Worm (Caenorhabditis elegans) whole organism, young adult: ENCODE measurements around the gene W07G1.1.
A peak's percentile ranks its signal among the peaks of the same experiment; 100 is the strongest.

ENCODE experiments used
- B0035.1 ChIP-seq: sonication (generic microtip); optimal IDR thresholded peaks from 2 replicates; lab custom pipeline; 2016; ENCODE audit warnings: missing genetic modification characterization, mild to moderate bottlenecking, missing compliant biosample characterization, missing genotype, missing genetic modification reagents
- C06A6.2 ChIP-seq: fragments of 200-800 bp; sonication (Bioruptor generic); conservative IDR thresholded peaks from 2 replicates; pipeline ENCODE4 v1.3.6; 2022; ENCODE audit warnings: missing genetic modification characterization, missing compliant biosample characterization
- F23B12.7 ChIP-seq: sonication (generic microtip); optimal IDR thresholded peaks from 2 replicates; lab custom pipeline; 2017; ENCODE audit warnings: missing genetic modification characterization, mild to moderate bottlenecking, missing compliant biosample characterization, antibody characterized with exemption, moderate library complexity; ENCODE audit not compliant: insufficient read depth
- F33H1.4 ChIP-seq: fragments of 200-800 bp; sonication (Bioruptor generic); IDR thresholded peaks from 2 replicates; pipeline ENCODE4 v1.3.6; 2022; ENCODE audit warnings: missing genetic modification reagents, missing genetic modification characterization, missing compliant biosample characterization
- F55B11.4 ChIP-seq: sonication (generic microtip); optimal IDR thresholded peaks from 2 replicates; lab custom pipeline; 2016; ENCODE audit warnings: missing compliant biosample characterization, missing genetic modification characterization, borderline replicate concordance; ENCODE audit not compliant: insufficient read depth
- F57A8.1 ChIP-seq: fragments of 200-800 bp; sonication (Bioruptor generic); optimal IDR thresholded peaks from 2 replicates; lab custom pipeline; 2018; ENCODE audit warnings: mild to moderate bottlenecking, missing genetic modification characterization, moderate library complexity, missing compliant biosample characterization
- F57C9.4 ChIP-seq: sonication (generic microtip); optimal IDR thresholded peaks from 2 replicates; lab custom pipeline; 2017; ENCODE audit warnings: mild to moderate bottlenecking, missing genetic modification characterization, missing compliant biosample characterization
- Y53G8AR.9 ChIP-seq: fragments of 200-800 bp; sonication (Bioruptor generic); conservative IDR thresholded peaks from 2 replicates; pipeline ENCODE4 v1.3.6; 2022; ENCODE audit warnings: missing genetic modification reagents, missing genetic modification characterization, missing compliant biosample characterization
- Y56A3A.18 ChIP-seq: fragments of 200-800 bp; sonication (Bioruptor generic); IDR thresholded peaks from 2 replicates; pipeline ENCODE4 v1.3.6; 2022; ENCODE audit warnings: missing genetic modification reagents, missing genetic modification characterization, missing compliant biosample characterization
- Y67H2A.10 ChIP-seq: fragments of 200-800 bp; sonication (Bioruptor generic); conservative IDR thresholded peaks from 2 replicates; pipeline ENCODE4 v1.3.6; 2022; ENCODE audit warnings: missing genetic modification reagents, missing genetic modification characterization, missing compliant biosample characterization
- ZK185.1 ChIP-seq: sonication (generic microtip); optimal IDR thresholded peaks from 2 replicates; lab custom pipeline; 2016; ENCODE audit warnings: mild to moderate bottlenecking, missing genetic modification characterization, missing compliant biosample characterization; ENCODE audit not compliant: poor library complexity, severe bottlenecking
- aptf-3 ChIP-seq: fragments of 200-800 bp; sonication (Bioruptor generic); IDR thresholded peaks from 2 replicates; pipeline ENCODE4 v1.3.6; 2022; ENCODE audit warnings: missing genetic modification characterization, missing compliant biosample characterization
- attf-5 ChIP-seq: fragments of 200-800 bp; sonication (Bioruptor generic); optimal IDR thresholded peaks from 2 replicates; lab custom pipeline; 2018; ENCODE audit warnings: mild to moderate bottlenecking, missing genetic modification characterization, missing compliant biosample characterization
- cebp-1 ChIP-seq, 2 experiments: fragments of 200-800 bp in 1 of 2; sonication (Bioruptor generic) in 1 of 2; sonication (generic microtip) in 1 of 2; IDR thresholded peaks in 1 of 2; optimal IDR thresholded peaks in 1 of 2; 2 replicates each; pipeline versions ENCODE4 v1.3.6 to Lab custom; 2017 to 2022; ENCODE audit warnings: missing compliant biosample characterization in 2 of 2, missing genetic modification characterization in 2 of 2, mild to moderate bottlenecking in 1 of 2, missing genetic modification reagents in 1 of 2, moderate library complexity in 1 of 2
- ceh-100 ChIP-seq: fragments of 200-800 bp; sonication (Bioruptor generic); IDR thresholded peaks from 2 replicates; pipeline ENCODE4 v1.3.6; 2022; ENCODE audit warnings: missing genetic modification reagents, missing genetic modification characterization, missing compliant biosample characterization
- ceh-27 ChIP-seq: fragments of 200-800 bp; sonication (Bioruptor generic); optimal IDR thresholded peaks from 2 replicates; lab custom pipeline; 2018; ENCODE audit warnings: mild to moderate bottlenecking, missing genetic modification characterization, moderate library complexity, missing compliant biosample characterization
- ceh-79 ChIP-seq: sonication (generic microtip); optimal IDR thresholded peaks from 2 replicates; lab custom pipeline; 2017; ENCODE audit warnings: mild to moderate bottlenecking, missing genetic modification characterization, missing compliant biosample characterization
- chd-7 ChIP-seq: sonication (generic microtip); optimal IDR thresholded peaks from 2 replicates; lab custom pipeline; 2016; ENCODE audit warnings: mild to moderate bottlenecking, missing genetic modification characterization, moderate library complexity, missing compliant biosample characterization
- dox-1 ChIP-seq: fragments of 200-800 bp; sonication (Bioruptor generic); IDR thresholded peaks from 2 replicates; pipeline ENCODE4 v1.3.6; 2022; ENCODE audit warnings: missing genetic modification reagents, missing genetic modification characterization, missing compliant biosample characterization
- dpff-1 ChIP-seq: sonication (generic microtip); optimal IDR thresholded peaks from 2 replicates; lab custom pipeline; 2017; ENCODE audit warnings: mild to moderate bottlenecking, missing genetic modification characterization, missing compliant biosample characterization
- egrh-3 ChIP-seq: fragments of 200-800 bp; sonication (Bioruptor generic); IDR thresholded peaks from 2 replicates; pipeline ENCODE4 v1.3.6; 2022; ENCODE audit warnings: missing genetic modification reagents, missing genetic modification characterization, missing compliant biosample characterization
- gei-17 ChIP-seq: fragments of 200-800 bp; sonication (Bioruptor generic); optimal IDR thresholded peaks from 2 replicates; lab custom pipeline; 2018; ENCODE audit warnings: mild to moderate bottlenecking, missing genetic modification characterization, missing compliant biosample characterization
- hrde-1 ChIP-seq: sonication (generic microtip); optimal IDR thresholded peaks from 2 replicates; lab custom pipeline; 2016; ENCODE audit warnings: missing genetic modification characterization, mild to moderate bottlenecking, missing compliant biosample characterization, moderate library complexity, missing genotype, missing genetic modification reagents, borderline replicate concordance
- lin-54 ChIP-seq: fragments of 200-800 bp; sonication (Bioruptor generic); optimal IDR thresholded peaks from 2 replicates; lab custom pipeline; 2018; ENCODE audit warnings: mild to moderate bottlenecking, missing genetic modification characterization, missing compliant biosample characterization
- lir-1 ChIP-seq: fragments of 200-800 bp; sonication (Bioruptor generic); conservative IDR thresholded peaks from 2 replicates; pipeline ENCODE4 v1.3.6; 2022; ENCODE audit warnings: missing genetic modification reagents, missing genetic modification characterization, missing compliant biosample characterization
- madf-6 ChIP-seq: fragments of 200-800 bp; sonication (Bioruptor generic); IDR thresholded peaks from 2 replicates; pipeline ENCODE4 v1.3.6; 2022; ENCODE audit warnings: missing genetic modification reagents, missing genetic modification characterization, missing compliant biosample characterization
- mcd-1 ChIP-seq: fragments of 200-800 bp; sonication (Bioruptor generic); IDR thresholded peaks from 2 replicates; pipeline ENCODE4 v1.3.6; 2022; ENCODE audit warnings: missing genetic modification reagents, missing genetic modification characterization, missing compliant biosample characterization
- mel-28 ChIP-seq: sonication (generic microtip); optimal IDR thresholded peaks from 2 replicates; lab custom pipeline; 2016; ENCODE audit warnings: borderline replicate concordance, mild to moderate bottlenecking, missing genetic modification characterization, missing compliant biosample characterization
- nfyb-1 ChIP-seq: fragments of 200-800 bp; sonication (Bioruptor generic); IDR thresholded peaks from 2 replicates; pipeline ENCODE4 v1.3.6; 2022; ENCODE audit warnings: missing genetic modification reagents, missing genetic modification characterization, missing compliant biosample characterization
- nhr-179 ChIP-seq: sonication (generic microtip); optimal IDR thresholded peaks from 2 replicates; lab custom pipeline; 2016; ENCODE audit warnings: mild to moderate bottlenecking, missing genetic modification characterization, missing compliant biosample characterization
- nhr-80 ChIP-seq: sonication (generic microtip); optimal IDR thresholded peaks from 2 replicates; lab custom pipeline; 2016; ENCODE audit warnings: missing genetic modification characterization, missing compliant biosample characterization
- pbrm-1 ChIP-seq: fragments of 200-800 bp; sonication (Bioruptor generic); IDR thresholded peaks from 2 replicates; pipeline ENCODE4 v1.3.6; 2022; ENCODE audit warnings: missing genetic modification reagents, missing genetic modification characterization, missing compliant biosample characterization
- rcor-1 ChIP-seq: fragments of 200-800 bp; sonication (Bioruptor generic); IDR thresholded peaks from 2 replicates; pipeline ENCODE4 v1.3.6; 2022; ENCODE audit warnings: missing genetic modification reagents, missing genetic modification characterization, missing compliant biosample characterization
- sdz-38 ChIP-seq: sonication (generic microtip); optimal IDR thresholded peaks from 2 replicates; lab custom pipeline; 2016; ENCODE audit warnings: missing genotype, missing genetic modification characterization, missing compliant biosample characterization
- somi-1 ChIP-seq: fragments of 200-800 bp; sonication (Bioruptor generic); optimal IDR thresholded peaks from 2 replicates; lab custom pipeline; 2018; ENCODE audit warnings: mild to moderate bottlenecking, missing genetic modification characterization, missing compliant biosample characterization
- tbp1 ChIP-seq: fragments of 200-800 bp; sonication (Bioruptor generic); optimal IDR thresholded peaks from 2 replicates; lab custom pipeline; 2018; ENCODE audit warnings: mild to moderate bottlenecking, missing genetic modification characterization, missing compliant biosample characterization
- unc-130 ChIP-seq: sonication (generic microtip); optimal IDR thresholded peaks from 2 replicates; lab custom pipeline; 2016; ENCODE audit warnings: missing genetic modification reagents, missing genetic modification characterization, missing compliant biosample characterization
- xnd-1 ChIP-seq: sonication (generic microtip); optimal IDR thresholded peaks from 2 replicates; lab custom pipeline; 2016; ENCODE audit warnings: missing genotype, missing genetic modification reagents, missing genetic modification characterization, missing compliant biosample characterization
- zfh-2 ChIP-seq: fragments of 200-800 bp; sonication (Bioruptor generic); conservative IDR thresholded peaks from 2 replicates; pipeline ENCODE4 v1.3.6; 2022; ENCODE audit warnings: missing genetic modification reagents, missing genetic modification characterization, missing compliant biosample characterization
- ztf-22 ChIP-seq: fragments of 200-800 bp; sonication (Bioruptor generic); optimal IDR thresholded peaks from 2 replicates; lab custom pipeline; 2018; ENCODE audit warnings: mild to moderate bottlenecking, missing genetic modification characterization, moderate library complexity, missing compliant biosample characterization
- ztf-25 ChIP-seq: fragments of 200-800 bp; sonication (Bioruptor generic); IDR thresholded peaks from 2 replicates; pipeline ENCODE4 v1.3.6; 2022; ENCODE audit warnings: missing genetic modification reagents, missing genetic modification characterization, missing compliant biosample characterization
- ztf-6 ChIP-seq: fragments of 200-800 bp; sonication (Bioruptor generic); IDR thresholded peaks from 2 replicates; pipeline ENCODE4 v1.3.6; 2022; ENCODE audit warnings: missing genetic modification reagents, missing genetic modification characterization, missing compliant biosample characterization

The W07G1.1 gene

DNA sequence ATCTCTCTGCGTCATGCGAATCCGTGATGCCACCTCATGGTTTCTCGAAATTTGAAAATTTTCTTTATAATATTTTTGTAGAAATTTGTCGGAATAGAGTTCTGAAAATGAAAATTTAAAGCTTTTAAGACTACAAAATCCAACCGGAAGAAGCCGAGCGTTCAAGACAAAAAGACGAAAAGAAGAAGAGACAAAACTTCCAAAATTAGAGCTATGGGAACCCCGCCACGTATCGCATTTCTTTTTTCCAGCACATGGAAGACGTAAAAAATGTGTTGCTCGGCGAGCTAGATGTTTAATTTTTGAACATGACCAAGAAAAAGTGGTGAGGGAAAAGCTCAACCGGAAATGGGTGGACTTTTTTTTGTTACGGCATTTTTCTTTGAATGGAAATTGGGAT lies 37.4 kb downstream of the W07G1.1 start, which contains the start of gene W02B8.1:
TSS of gene W02B8.1 (minus strand) at position 101 of the 400 bp plus-strand sequence.
- TF ChIP-seq xnd-1 (tag; lab: Kevin White, UChicago) = no peak
- TF ChIP-seq F55B11.4 (tag; lab: Kevin White, UChicago) = no peak
- no peak for TF ChIP-seq tbp1
- no peak for TF ChIP-seq aptf-3 (GFP tag; lab: Robert Waterston, UW)
- no peak for TF ChIP-seq ztf-25 (GFP tag; lab: Robert Waterston, UW)

DNA sequence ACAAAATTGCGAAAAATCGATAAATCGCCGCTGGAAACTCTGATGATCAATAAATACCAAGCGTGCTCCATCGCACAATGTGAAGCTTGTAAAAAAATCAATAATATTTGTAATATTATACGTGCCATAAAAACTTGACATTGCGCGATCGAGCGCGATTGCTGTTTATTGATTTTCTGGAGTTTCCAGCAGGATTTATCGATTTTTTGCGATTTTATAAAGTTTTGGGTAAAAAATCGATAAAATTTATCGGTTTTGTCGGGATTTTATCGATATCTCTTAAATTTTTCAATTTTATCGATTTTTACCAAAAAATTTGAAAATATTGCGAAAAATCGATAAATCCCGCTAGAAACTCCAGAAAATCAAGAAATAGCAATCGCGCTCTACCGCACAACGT lies 39.7 kb downstream of the W07G1.1 start:
- TF ChIP-seq mcd-1 (GFP tag; lab: Robert Waterston, UW) (no peak), cebp-1 (GFP tag; IDR thresholded peaks at IDR 0.05; lab: Robert Waterston, UW) (no peak), cebp-1 (tag; optimal IDR thresholded peaks at IDR 0.05; lab: Kevin White, UChicago) (no peak), Y53G8AR.9 (GFP tag; lab: Robert Waterston, UW) (no peak), dox-1 (GFP tag; lab: Robert Waterston, UW) (no peak), unc-130 (GFP tag; lab: Kevin White, UChicago) (no peak), Y67H2A.10 (GFP tag; lab: Robert Waterston, UW) (no peak), somi-1 (no peak), hrde-1 (tag; lab: Kevin White, UChicago) (no peak), F23B12.7 (tag; lab: Kevin White, UChicago) (no peak), Y56A3A.18 (GFP tag; lab: Robert Waterston, UW) (no peak), xnd-1 (tag; lab: Kevin White, UChicago) (no peak), chd-7 (tag; lab: Kevin White, UChicago) (no peak), mel-28 (no peak)
- TF ChIP-seq, all 124 proteins: peak for 0

DNA sequence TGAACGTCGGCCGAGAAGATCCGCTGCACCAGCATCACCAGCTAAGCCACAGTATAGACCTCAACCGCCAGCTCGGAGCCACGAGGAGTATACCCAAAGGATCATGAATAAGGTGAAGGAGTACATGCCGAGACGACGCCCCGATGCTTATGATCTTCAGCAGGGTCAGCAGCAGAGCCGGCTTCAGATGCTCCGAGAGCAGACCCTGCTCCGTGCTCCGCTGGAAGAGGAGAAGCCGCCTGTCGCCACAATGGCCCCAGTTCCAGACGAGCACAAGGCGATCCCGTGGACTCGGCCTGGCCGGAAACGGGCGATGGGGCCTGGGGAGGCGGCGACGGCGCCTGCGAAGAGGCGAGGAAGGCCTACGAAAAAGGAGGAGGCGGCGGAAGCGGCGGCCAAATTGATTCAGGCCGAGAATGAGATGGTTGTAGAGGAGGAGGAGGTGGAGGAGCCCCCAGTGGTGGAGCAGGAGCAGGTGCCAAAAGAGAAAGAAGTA lies 43.1 kb downstream of the W07G1.1 start:
- TF ChIP-seq ztf-6 (GFP tag; lab: Robert Waterston, UW) = no peak
- peak; percentile 87 for TF ChIP-seq zfh-2
- no peak for TF ChIP-seq ceh-79
- TF ChIP-seq ztf-22 (GFP tag; lab: Kevin White, UChicago) = no peak
- 0 out of 2 replicates have a peak, but pooled peaks have one; percentile 27 for TF ChIP-seq nfyb-1 (GFP tag; lab: Robert Waterston, UW)
- peak; percentile 96 for TF ChIP-seq egrh-3

DNA sequence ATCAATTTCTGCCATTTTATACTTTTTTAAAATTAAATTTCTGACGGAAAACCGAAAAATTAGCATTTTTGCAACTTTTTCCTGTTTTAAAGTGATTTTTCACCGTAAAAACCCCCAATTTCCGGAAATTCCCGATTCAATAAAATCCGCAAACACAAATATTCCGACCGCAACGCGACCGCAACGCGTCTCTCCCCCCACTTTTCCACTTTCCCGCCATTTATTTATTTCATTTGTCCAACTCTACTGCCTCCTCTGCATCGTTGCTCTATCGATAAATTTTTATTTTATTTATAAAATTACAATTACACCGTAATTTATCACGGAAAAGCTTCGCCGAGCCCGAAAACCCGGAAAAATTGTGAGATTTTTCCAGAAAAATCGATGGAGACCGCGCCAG lies 51.2 kb downstream of the W07G1.1 start, which contains the start of gene mcd-1:
TSS of gene mcd-1 (plus strand) at position 267 of the 400 bp plus-strand sequence.
- TF ChIP-seq attf-5 (GFP tag; lab: Kevin White, UChicago) (peak; percentile 73), pbrm-1 (GFP tag; lab: Robert Waterston, UW) (no peak), xnd-1 (tag; lab: Kevin White, UChicago) (peak; percentile 16), F33H1.4 (GFP tag; lab: Robert Waterston, UW) (peak; percentile 38; the same call in 1 of the 2 replicates), F57A8.1 (no peak), ZK185.1 (tag; lab: Kevin White, UChicago) (no peak), ceh-100 (peak; percentile 35; the same call in 1 of the 2 replicates), mcd-1 (GFP tag; lab: Robert Waterston, UW) (peak; percentile 83), tbp1 (no peak), rcor-1 (peak; percentile 38; the same call in 1 of the 2 replicates), gei-17 (GFP tag; lab: Kevin White, UChicago) (no peak), lir-1 (no peak), lin-54 (GFP tag; lab: Kevin White, UChicago) (peak; percentile 53), B0035.1 (tag; lab: Kevin White, UChicago) (no peak), ceh-27 (GFP tag; lab: Kevin White, UChicago) (peak; percentile 2), nhr-179 (no peak), sdz-38 (tag; lab: Kevin White, UChicago) (no peak), egrh-3 (peak; percentile 67; the same call in 1 of the 2 replicates), dpff-1 (no peak), madf-6 (GFP tag; lab: Robert Waterston, UW) (peak; percentile 67; the same call in 1 of the 2 replicates), F57C9.4 (tag; lab: Kevin White, UChicago) (no peak), nhr-80 (no peak), C06A6.2 (GFP tag; lab: Robert Waterston, UW) (no peak), F23B12.7 (tag; lab: Kevin White, UChicago) (peak; percentile 60)
